Worm (Caenorhabditis elegans) whole organism, L4/young adult: Measurements from ENCODE around the gene F19C6.2.
A peak's percentile ranks its signal among the peaks of the same experiment; 100 is the strongest.

Source experiments
- W03F9.2 ChIP-seq: fragments of 150-350 bp; optimal IDR thresholded peaks from 2 replicates; lab custom pipeline; 2014; ENCODE audit warnings: missing biosample characterization, missing genetic modification characterization
- dao-5 ChIP-seq: sonication (generic microtip); optimal IDR thresholded peaks from 2 replicates; lab custom pipeline; 2016; ENCODE audit warnings: missing genotype, missing genetic modification characterization, moderate library complexity, missing compliant biosample characterization
- him-1 ChIP-seq: sonication (generic microtip); optimal IDR thresholded peaks from 2 replicates; lab custom pipeline; 2016; ENCODE audit warnings: missing genotype, missing genetic modification reagents, missing genetic modification characterization, missing compliant biosample characterization

ce11 chrX:10026347-10026746, 25.6 kb downstream of the F19C6.2 start:
- TF ChIP-seq him-1 (no peak), dao-5 (tag; lab: Kevin White, UChicago) (no peak), W03F9.2 (tag; lab: Kevin White, UChicago) (peak; percentile 12)
